Fruit fly (Drosophila melanogaster) whole organism, pupa: ENCODE measurements around the gene CG10376.

Experiments used
- CG10348 ChIP-seq: fragments of 200-800 bp; sonication (Bioruptor generic); IDR thresholded peaks from 2 replicates; pipeline ENCODE4 v1.3.6; 2022; ENCODE audit warnings: missing biosample characterization, missing genetic modification characterization
- CG12605 ChIP-seq: fragments of 200-800 bp; sonication (Bioruptor generic); IDR thresholded peaks from 2 replicates; pipeline ENCODE4 v1.3.6; 2022; ENCODE audit warnings: missing biosample characterization, missing genetic modification characterization
- CG13204 ChIP-seq: fragments of 200-800 bp; sonication (Bioruptor generic); optimal IDR thresholded peaks from 2 replicates; lab custom pipeline; 2018; ENCODE audit warnings: missing biosample characterization, mild to moderate bottlenecking, missing genetic modification characterization, moderate library complexity
- CG14655 ChIP-seq: fragments of 200-800 bp; sonication (Bioruptor generic); optimal IDR thresholded peaks from 3 replicates; lab custom pipeline; 2017; ENCODE audit warnings: mild to moderate bottlenecking, missing biosample characterization, missing genetic modification reagents, missing genetic modification characterization
- CG15710 ChIP-seq: fragments of 200-800 bp; sonication (Bioruptor generic); optimal IDR thresholded peaks from 2 replicates; lab custom pipeline; 2018; ENCODE audit warnings: missing biosample characterization, mild to moderate bottlenecking, missing genetic modification characterization, moderate library complexity
- CG17806 ChIP-seq: fragments of 200-800 bp; sonication (Bioruptor generic); optimal IDR thresholded peaks from 2 replicates; lab custom pipeline; 2018; ENCODE audit warnings: missing biosample characterization, mild to moderate bottlenecking, missing genetic modification characterization, moderate library complexity
- CG32121 ChIP-seq: fragments of 200-800 bp; sonication (Bioruptor generic); IDR thresholded peaks from 2 replicates; pipeline ENCODE4 v1.3.6; 2022; ENCODE audit warnings: missing biosample characterization, missing genetic modification characterization
- CG34367 ChIP-seq: fragments of 200-800 bp; sonication (Bioruptor generic); optimal IDR thresholded peaks from 2 replicates; lab custom pipeline; 2018; ENCODE audit warnings: missing biosample characterization, mild to moderate bottlenecking, missing genetic modification characterization
- CG4496 ChIP-seq: fragments of 200-800 bp; sonication (Bioruptor generic); IDR thresholded peaks from 3 replicates; pipeline ENCODE4 v1.3.6; 2022; ENCODE audit warnings: missing biosample characterization, missing genetic modification characterization
- CG8159 ChIP-seq: fragments of 200-800 bp; sonication (Bioruptor generic); optimal IDR thresholded peaks from 3 replicates; lab custom pipeline; 2018; ENCODE audit warnings: missing biosample characterization, mild to moderate bottlenecking, missing genetic modification characterization, moderate library complexity
- CG8301 ChIP-seq: fragments of 200-800 bp; sonication (Bioruptor generic); optimal IDR thresholded peaks from 2 replicates; lab custom pipeline; 2018; ENCODE audit warnings: missing biosample characterization, mild to moderate bottlenecking, missing genetic modification characterization
- CG9948 ChIP-seq: fragments of 200-800 bp; sonication (Bioruptor generic); optimal IDR thresholded peaks from 2 replicates; lab custom pipeline; 2018; ENCODE audit warnings: missing biosample characterization, mild to moderate bottlenecking, missing genetic modification characterization, moderate library complexity
- D1 ChIP-seq: fragments of 200-800 bp; sonication (Bioruptor generic); optimal IDR thresholded peaks from 2 replicates; lab custom pipeline; 2018; ENCODE audit warnings: missing biosample characterization, mild to moderate bottlenecking, missing genetic modification characterization, moderate library complexity
- EcR ChIP-seq: fragments of 200-800 bp; sonication (Bioruptor generic); optimal IDR thresholded peaks from 3 replicates; lab custom pipeline; 2019; ENCODE audit warnings: missing biosample characterization, missing genetic modification characterization, mild to moderate bottlenecking, moderate library complexity, missing genetic modification reagents
- Ets98B ChIP-seq: fragments of 200-800 bp; sonication (Bioruptor generic); IDR thresholded peaks from 2 replicates; pipeline ENCODE4 v1.3.6; 2022; ENCODE audit warnings: missing biosample characterization, missing genetic modification characterization
- Pif1A ChIP-seq: fragments of 200-800 bp; sonication (Bioruptor generic); optimal IDR thresholded peaks from 3 replicates; lab custom pipeline; 2016; ENCODE audit warnings: missing biosample characterization, missing genetic modification characterization
- Pif1B ChIP-seq: fragments of 200-800 bp; sonication (Bioruptor generic); optimal IDR thresholded peaks from 3 replicates; lab custom pipeline; 2016; ENCODE audit warnings: missing biosample characterization, missing genetic modification characterization
- Snoo ChIP-seq: fragments of 200-800 bp; sonication (Bioruptor generic); optimal IDR thresholded peaks from 3 replicates; lab custom pipeline; 2017; ENCODE audit warnings: missing biosample characterization, mild to moderate bottlenecking, missing genetic modification characterization, inconsistent platforms
- fd96Ca ChIP-seq: fragments of 200-800 bp; sonication (Bioruptor generic); IDR thresholded peaks from 3 replicates; pipeline ENCODE4 v1.3.6; 2022; ENCODE audit warnings: missing biosample characterization, missing genetic modification characterization
- gl ChIP-seq: fragments of 200-800 bp; sonication (Bioruptor generic); optimal IDR thresholded peaks from 2 replicates; lab custom pipeline; 2018; ENCODE audit warnings: missing biosample characterization, mild to moderate bottlenecking, missing genetic modification characterization
- rn ChIP-seq: fragments of 200-800 bp; sonication (Bioruptor generic); IDR thresholded peaks from 2 replicates; pipeline ENCODE4 v1.3.6; 2022; ENCODE audit warnings: missing biosample characterization, missing genetic modification characterization

CG10376 gene

dm6 chr2L:18693877-18694723, 8.8 kb downstream of the CG10376 start:
- TF ChIP-seq CG17806 (tag; lab: Kevin White, UChicago) (peak; percentile 33), CG32121 (peak; percentile 37; the same call in 1 of the 2 replicates), CG9948 (tag; lab: Kevin White, UChicago) (peak; percentile 19), CG4496 (GFP tag; lab: Robert Waterston, UW) (peak; percentile 74), fd96Ca (GFP tag; lab: Robert Waterston, UW) (0 out of 3 replicates have a peak, but pooled peaks have one; percentile 7), Pif1A (no peak), D1 (tag; lab: Kevin White, UChicago) (no peak), rn (GFP tag; lab: Robert Waterston, UW) (no peak), CG15710 (tag; lab: Kevin White, UChicago) (peak; percentile 41), CG14655 (no peak), CG8301 (tag; lab: Kevin White, UChicago) (no peak), Snoo (peak; percentile 27), Ets98B (GFP tag; lab: Robert Waterston, UW) (peak; percentile 38; the same call in 1 of the 2 replicates), CG8159 (no peak), CG34367 (tag; lab: Kevin White, UChicago) (peak; percentile 5), CG10348 (0 out of 2 replicates have a peak, but pooled peaks have one; percentile 38), Pif1B (no peak), EcR (GFP tag; lab: Kevin White, UChicago) (peak; percentile 9), CG12605 (GFP tag; lab: Robert Waterston, UW) (peak; percentile 65; the same call in 1 of the 2 replicates), gl (tag; lab: Kevin White, UChicago) (no peak), CG13204 (GFP tag; lab: Kevin White, UChicago) (no peak)

- TF ChIP-seq CG17806 (tag; lab: Kevin White, UChicago) (no peak), CG8301 (tag; lab: Kevin White, UChicago) (no peak), Pif1B (no peak), CG9948 (tag; lab: Kevin White, UChicago) (no peak), D1 (tag; lab: Kevin White, UChicago) (no peak)
- TF ChIP-seq, all 21 proteins: peak for 0
Measured at dm6 chr2L:18689376-18689775, 13.5 kb downstream of the CG10376 start, which contains the start of gene CG10336. Gene CG10336, plus strand, starts transcription at chr2L:18689528.

DNA sequence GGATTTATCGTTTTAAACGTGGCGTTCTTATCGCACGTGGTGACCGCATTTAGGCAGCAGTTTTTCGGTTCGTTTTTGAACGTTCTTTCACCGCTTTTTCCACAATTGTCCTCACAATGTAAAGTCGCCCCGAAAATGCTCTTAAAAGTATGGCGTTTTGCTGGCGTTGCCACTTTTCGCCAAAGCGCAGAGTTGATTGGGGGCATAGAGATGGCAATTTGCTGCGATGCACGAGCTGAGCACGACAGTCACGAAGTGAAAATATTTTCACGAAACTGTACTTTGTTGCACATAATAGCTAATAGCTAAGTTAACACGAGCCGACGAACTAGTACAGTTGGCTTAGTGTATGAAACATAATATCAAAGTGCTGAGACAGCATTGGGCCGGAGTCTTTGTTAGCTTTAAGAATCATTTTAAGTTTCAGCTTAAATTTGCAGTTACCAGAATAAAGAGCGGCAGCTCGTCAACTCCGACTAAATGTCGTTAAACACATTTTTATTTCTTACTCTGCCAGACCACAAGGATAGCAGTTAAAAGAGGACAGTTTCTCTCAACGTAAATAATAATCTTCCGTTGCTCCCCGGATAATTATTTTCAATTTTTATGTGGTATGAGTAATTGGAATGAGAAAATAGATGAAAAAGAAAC, 14.1 kb downstream of the CG10376 start, which contains the start of gene msl-1:
Gene msl-1, minus strand, starts transcription at position 155 of the 651 bp plus-strand sequence.
- TF ChIP-seq CG34367 (tag; lab: Kevin White, UChicago) (no peak), CG10348 (peak; percentile 13; the same call in 1 of the 2 replicates), CG4496 (GFP tag; lab: Robert Waterston, UW) (0 out of 3 replicates have a peak, but pooled peaks have one; percentile 19), Pif1B (no peak), fd96Ca (GFP tag; lab: Robert Waterston, UW) (0 out of 3 replicates have a peak, but pooled peaks have one; percentile 33), CG8159 (no peak)

DNA sequence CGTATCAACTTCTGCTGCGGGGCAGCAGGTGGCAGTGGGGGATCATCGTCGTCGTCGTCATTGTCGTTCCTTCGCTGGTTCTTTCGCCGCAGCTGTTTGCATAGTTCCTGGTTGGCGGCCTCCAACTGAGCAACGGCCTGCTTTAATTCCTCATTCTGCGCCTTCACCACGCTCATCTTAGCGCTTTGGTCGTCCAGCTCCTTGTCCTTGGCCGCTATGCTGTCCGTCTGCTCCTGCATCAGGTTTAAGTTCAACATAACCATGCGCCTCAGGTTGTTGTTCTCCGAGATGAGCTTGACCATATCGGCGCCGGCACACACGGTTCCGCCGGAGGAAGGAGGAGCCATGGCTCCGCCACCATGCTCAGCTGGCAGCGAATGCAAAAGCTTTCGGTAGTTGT, 15.1 kb downstream of the CG10376 start:
- TF ChIP-seq CG9948 (tag; lab: Kevin White, UChicago), result no peak
- no peak for TF ChIP-seq D1 (tag; lab: Kevin White, UChicago)

dm6 chr2L:18681903-18682302, 21.0 kb downstream of the CG10376 start, which contains the start of gene tos:
Gene tos, minus strand, starts transcription at chr2L:18682075.
- TF ChIP-seq Pif1B, result no peak
- TF ChIP-seq, all 21 proteins: peak for 0

DNA sequence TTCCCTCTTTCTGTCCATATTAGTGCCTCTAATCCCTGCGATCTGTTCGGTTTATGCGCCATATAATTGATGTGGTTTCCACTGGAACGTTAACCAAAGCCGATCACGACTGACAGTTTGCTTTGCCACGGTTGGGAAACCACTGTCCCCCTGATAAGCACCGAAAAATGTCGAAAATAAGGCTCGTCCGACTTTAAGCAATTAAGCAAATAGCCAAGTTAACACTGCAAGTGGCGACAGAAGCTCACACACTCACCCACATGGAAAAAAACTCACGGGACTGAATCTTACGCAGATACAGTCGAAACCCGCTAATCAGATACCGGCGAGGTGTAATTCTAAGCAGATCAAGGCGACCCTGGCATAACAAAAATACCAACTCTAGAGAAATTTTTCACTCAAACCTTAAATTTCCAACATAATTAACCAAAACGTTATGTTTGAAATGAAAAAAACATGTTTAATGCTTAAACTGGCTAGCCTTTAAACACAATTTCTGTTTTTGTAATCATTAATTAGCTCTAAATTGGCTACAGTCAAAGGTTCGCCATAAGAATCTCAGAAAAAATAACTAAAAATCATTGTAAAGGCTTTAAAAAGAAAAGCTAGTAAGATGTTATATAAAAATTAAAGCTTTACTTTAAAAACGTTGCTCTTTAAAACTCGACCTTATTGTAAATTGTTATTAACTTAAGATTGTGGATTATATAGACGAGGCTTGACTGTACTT, 24.8 kb downstream of the CG10376 start:
- TF ChIP-seq Snoo (peak; percentile 39), CG32121 (0 out of 2 replicates have a peak, but pooled peaks have one; percentile 7), fd96Ca (GFP tag; lab: Robert Waterston, UW) (no peak), CG8301 (tag; lab: Kevin White, UChicago) (no peak), CG15710 (tag; lab: Kevin White, UChicago) (peak; percentile 30), CG13204 (GFP tag; lab: Kevin White, UChicago) (no peak), EcR (GFP tag; lab: Kevin White, UChicago) (no peak), CG4496 (GFP tag; lab: Robert Waterston, UW) (no peak), CG12605 (GFP tag; lab: Robert Waterston, UW) (no peak)
